Fruit fly (Drosophila melanogaster): Measurements from ENCODE around the gene Cpr72Ec.
A peak's percentile ranks its signal among the peaks of the same experiment; 100 is the strongest.

Cpr72Ec gene

DNA sequence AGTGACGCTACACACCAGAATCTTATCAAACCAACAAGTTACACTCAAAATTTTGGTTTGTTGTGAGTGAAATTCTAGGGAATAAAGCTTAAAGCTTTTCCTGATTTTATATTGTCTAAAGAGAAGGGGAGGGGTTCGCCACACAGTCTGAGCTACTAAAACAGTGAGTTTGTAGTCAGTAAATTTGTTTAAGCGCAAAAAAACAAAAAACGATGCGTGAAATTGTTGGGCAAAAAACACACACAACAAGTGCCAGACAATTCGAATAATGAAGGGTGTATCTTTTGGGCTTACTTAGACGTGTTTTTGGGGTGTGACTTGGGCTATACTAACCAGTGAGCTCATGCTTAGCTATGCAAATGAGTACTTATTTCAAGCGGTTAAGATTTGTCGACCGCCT, 7.3 kb downstream of the Cpr72Ec start:
- peak; percentile 53 for TF ChIP-seq Med (GFP tag)
- TF ChIP-seq sens (GFP tag) = peak; percentile 56
- TF ChIP-seq CG12769 (tag; optimal IDR thresholded peaks at IDR 0.05) = peak; percentile 18
- peak; percentile 88; the same call in 2 of the 3 replicates for TF ChIP-seq z (GFP tag; IDR thresholded peaks at IDR 0.05)
- TF ChIP-seq CG15011 (GFP tag; optimal IDR thresholded peaks at IDR 0.05) = no peak
- peak; percentile 2 for TF ChIP-seq CG3281 (GFP tag; optimal IDR thresholded peaks at IDR 0.05)
- no peak for TF ChIP-seq CG8290 (GFP tag; optimal IDR thresholded peaks at IDR 0.05)
- peak in 1 of 2 experiments; percentile 7 for TF ChIP-seq CG8290 (tag; optimal IDR thresholded peaks at IDR 0.05)
- TF ChIP-seq Rfx (GFP tag; IDR thresholded peaks at IDR 0.05) = peak; percentile 26; the same call in 1 of the 2 replicates
- no peak for TF ChIP-seq Lhr (GFP tag; optimal IDR thresholded peaks at IDR 0.05)
- TF ChIP-seq lab (GFP tag; optimal IDR thresholded peaks at IDR 0.05) = peak; percentile 29
- peak; percentile 31; the same call in 1 of the 2 replicates for TF ChIP-seq amos (GFP tag; IDR thresholded peaks at IDR 0.05; ENCODE audit: partially characterized antibody)

DNA sequence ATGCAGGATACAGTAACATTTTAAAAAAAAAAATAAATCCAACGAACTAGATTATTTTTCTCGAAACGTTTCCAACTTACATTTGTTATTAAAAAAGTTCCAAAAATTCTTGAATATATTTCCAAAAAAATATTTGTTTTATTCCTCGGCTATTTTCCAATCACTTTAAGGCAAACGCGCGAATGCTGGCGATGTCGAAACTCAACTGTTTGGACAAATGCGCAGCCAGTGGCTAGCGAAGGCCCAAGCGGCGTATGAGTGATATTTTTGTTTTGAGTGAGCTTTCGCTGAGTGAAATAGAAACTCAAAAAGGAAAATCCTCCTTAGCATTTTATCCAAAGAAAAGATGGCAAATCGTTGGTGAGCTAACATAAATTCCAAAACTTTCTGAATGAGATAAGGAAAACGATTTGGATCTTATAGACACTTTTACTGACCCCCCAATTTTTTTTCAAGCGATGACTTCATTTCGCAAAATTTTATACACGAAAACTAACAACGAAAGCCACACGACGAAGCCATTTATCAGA, 7.9 kb downstream of the Cpr72Ec start, which contains the start of gene ringer:
ringer (minus strand) TSS at position 210 of the 530 bp plus-strand sequence.
- peak; percentile 1 for TF ChIP-seq caup (GFP tag; optimal IDR thresholded peaks at IDR 0.05; ENCODE audit: severe bottlenecking)
- peak; percentile 34 for TF ChIP-seq HHEX (GFP tag; optimal IDR thresholded peaks at IDR 0.05)
- TF ChIP-seq CG1024 (GFP tag; IDR thresholded peaks at IDR 0.05) = no peak
- TF ChIP-seq CG8388 (GFP tag; optimal IDR thresholded peaks at IDR 0.05) = no peak
- peak; percentile 25 for TF ChIP-seq sug (tag; optimal IDR thresholded peaks at IDR 0.05)
- peak; percentile 10 for TF ChIP-seq CG18619 (GFP tag; optimal IDR thresholded peaks at IDR 0.05)
- TF ChIP-seq tio (GFP tag; optimal IDR thresholded peaks at IDR 0.05) = no peak
- TF ChIP-seq CG12659 (GFP tag; optimal IDR thresholded peaks at IDR 0.05) = peak; percentile 8
- no peak for TF ChIP-seq kay (GFP tag; optimal IDR thresholded peaks at IDR 0.05)
- TF ChIP-seq CG3281 (GFP tag; optimal IDR thresholded peaks at IDR 0.05) = peak; percentile 27
- TF ChIP-seq shn (GFP tag; optimal IDR thresholded peaks at IDR 0.05) = no peak
- TF ChIP-seq CG10543 (GFP tag; optimal IDR thresholded peaks at IDR 0.05) = peak; percentile 9
- TF ChIP-seq ara (GFP tag; IDR thresholded peaks at IDR 0.05) = no peak
- no peak for TF ChIP-seq CG5953 (GFP tag; IDR thresholded peaks at IDR 0.05)
- peak; percentile 9 for TF ChIP-seq ftz-f1 (GFP tag; optimal IDR thresholded peaks at IDR 0.05)
- 0 out of 2 replicates have a peak, but pooled peaks have one; percentile 39 for TF ChIP-seq slbo (GFP tag; IDR thresholded peaks at IDR 0.05)
- peak; percentile 34; the same call in 1 of the 2 replicates for TF ChIP-seq CG32532 (GFP tag; IDR thresholded peaks at IDR 0.05)
- TF ChIP-seq grn (GFP tag; optimal IDR thresholded peaks at IDR 0.05) = no peak
- no peak for TF ChIP-seq aop (GFP tag; IDR thresholded peaks at IDR 0.05)
- TF ChIP-seq Adf1 (GFP tag; IDR thresholded peaks at IDR 0.05) = peak; percentile 8; the same call in 1 of the 2 replicates
- no peak for TF ChIP-seq tin (GFP tag; optimal IDR thresholded peaks at IDR 0.05)
- TF ChIP-seq CG34376 (GFP tag; optimal IDR thresholded peaks at IDR 0.05) = peak; percentile 35
- no peak for TF ChIP-seq CG2116 (GFP tag; optimal IDR thresholded peaks at IDR 0.05)
- peak; percentile 29 for TF ChIP-seq CG2120 (GFP tag; optimal IDR thresholded peaks at IDR 0.05)
- no peak for TF ChIP-seq CG32767 (GFP tag; IDR thresholded peaks at IDR 0.05)
- peak; percentile 0 for TF ChIP-seq CG12071 (GFP tag; optimal IDR thresholded peaks at IDR 0.05)
- TF ChIP-seq sob (GFP tag; IDR thresholded peaks at IDR 0.05) = 0 out of 2 replicates have a peak, but pooled peaks have one; percentile 21
- TF ChIP-seq ems (GFP tag; optimal IDR thresholded peaks at IDR 0.05) = no peak
- no peak for TF ChIP-seq pfk (GFP tag; optimal IDR thresholded peaks at IDR 0.05)
- TF ChIP-seq gt (GFP tag; IDR thresholded peaks at IDR 0.05) = no peak
- no peak for TF ChIP-seq CG8290 (GFP tag; optimal IDR thresholded peaks at IDR 0.05)
- peak in 1 of 2 experiments; percentile 52 for TF ChIP-seq CG8290 (tag; optimal IDR thresholded peaks at IDR 0.05)
- peak; percentile 58 for TF ChIP-seq Med (GFP tag)
- no peak for TF ChIP-seq zen2 (GFP tag; IDR thresholded peaks at IDR 0.05; ENCODE audit: partially characterized antibody)
- peak; percentile 47; the same call in 1 of the 2 replicates for TF ChIP-seq rib (GFP tag; IDR thresholded peaks at IDR 0.05)
- TF ChIP-seq CG7372 (GFP tag; IDR thresholded peaks at IDR 0.05) = no peak
- TF ChIP-seq danr (GFP tag; IDR thresholded peaks at IDR 0.05) = no peak
- peak; percentile 48 for TF ChIP-seq Hmr (GFP tag; optimal IDR thresholded peaks at IDR 0.05)
- peak; percentile 86; the same call in 1 of the 3 replicates for TF ChIP-seq z (GFP tag; IDR thresholded peaks at IDR 0.05)
- no peak for TF ChIP-seq Gug (GFP tag; IDR thresholded peaks at IDR 0.05)
- TF ChIP-seq chm (GFP tag; IDR thresholded peaks at IDR 0.05) = no peak
- no peak for TF ChIP-seq CG12744 (GFP tag; optimal IDR thresholded peaks at IDR 0.05)
